Fruit fly (Drosophila melanogaster): ENCODE measurements around the gene GstD10.

- TF ChIP-seq Hr78 (GFP tag; optimal IDR thresholded peaks at IDR 0.05) = no peak
- TF ChIP-seq Hr83 (GFP tag; optimal IDR thresholded peaks at IDR 0.05; ENCODE audit: poor library complexity, severe bottlenecking) = no peak
- no peak for TF ChIP-seq Myc (optimal IDR thresholded peaks at IDR 0.05)
- no peak for TF ChIP-seq dsf (GFP tag; optimal IDR thresholded peaks at IDR 0.05; ENCODE audit: borderline replicate concordance)
- no peak for TF ChIP-seq CG32264 (GFP tag; optimal IDR thresholded peaks at IDR 0.05)
Measured at dm6 chr3R:12379708-12380107, 14.2 kb upstream of the GstD10 start, which contains the start of gene GstD8.
